Fruit fly (Drosophila melanogaster) whole organism: ENCODE data around the gene Dic61B.

Experiments used
- CG8478 ChIP-seq: fragments of >200 bp; optimal IDR thresholded peaks from 2 replicates; lab custom pipeline; 2018; ENCODE audit warnings: inconsistent platforms
- Dll ChIP-seq: fragments of >200 bp; optimal IDR thresholded peaks from 2 replicates; lab custom pipeline; 2017
- EcR ChIP-seq, 2 experiments: fragments of >200 bp; optimal IDR thresholded peaks; 2 replicates each; lab custom pipeline; 2017; ENCODE audit warnings: missing biosample characterization in 2 of 2, missing genetic modification characterization in 2 of 2, missing genetic modification reagents in 2 of 2
- psq ChIP-seq: fragments of >200 bp; optimal IDR thresholded peaks from 2 replicates; lab custom pipeline; 2017

DNA sequence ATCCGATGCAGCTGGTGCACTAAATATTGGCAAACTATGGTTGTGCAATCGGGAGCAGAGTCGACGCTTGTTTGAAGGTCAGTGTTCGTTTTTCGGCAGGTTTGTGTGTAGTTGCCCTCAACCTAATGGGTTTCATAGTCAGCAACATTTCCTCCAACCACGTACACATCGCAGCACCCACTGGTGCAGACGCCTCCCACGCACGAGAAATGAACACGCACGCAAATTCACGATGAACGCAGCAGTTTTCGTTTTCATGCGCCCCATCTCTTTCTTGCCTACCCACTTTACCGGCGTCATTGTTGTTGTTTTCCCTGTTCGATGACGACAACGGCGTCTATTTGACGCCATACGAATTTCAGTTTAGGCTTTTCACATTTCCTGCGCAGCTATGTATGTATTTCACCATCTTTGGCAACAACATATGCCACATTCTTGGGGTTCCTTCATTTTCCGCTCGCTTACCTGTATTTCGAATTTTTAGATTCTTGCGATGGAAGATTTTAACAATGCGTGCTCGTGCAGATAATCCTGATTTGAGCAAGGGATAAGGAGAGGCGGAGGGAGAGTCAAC is 14.7 kb downstream of the Dic61B start:
- TF ChIP-seq CG8478: no peak
- TF ChIP-seq EcR (GFP tag; optimal IDR thresholded peaks at IDR 0.05; lab: Kevin White, UChicago): no peak
- no peak for TF ChIP-seq Dll (lab: Kevin White, UChicago)
- TF ChIP-seq psq: no peak
